Fruit fly (Drosophila melanogaster) whole organism, embryonic: ENCODE results near the gene SP555.

Experiments used
- B-H2 ChIP-seq: fragments of 200-800 bp; sonication (Bioruptor generic); optimal IDR thresholded peaks from 2 replicates; lab custom pipeline; 2018; ENCODE audit warnings: missing biosample characterization, mild to moderate bottlenecking, missing genetic modification characterization
- CG10431 ChIP-seq: fragments of 200-800 bp; sonication (Bioruptor generic); optimal IDR thresholded peaks from 3 replicates; lab custom pipeline; 2018; ENCODE audit warnings: missing biosample characterization, mild to moderate bottlenecking, missing genetic modification characterization
- CG12744 ChIP-seq: fragments of 200-800 bp; sonication (Bioruptor generic); optimal IDR thresholded peaks from 2 replicates; lab custom pipeline; 2016; ENCODE audit warnings: missing biosample characterization, missing genetic modification characterization
- CG13424 ChIP-seq: fragments of 200-800 bp; sonication (Bioruptor generic); optimal IDR thresholded peaks from 2 replicates; lab custom pipeline; 2019; ENCODE audit warnings: missing biosample characterization, mild to moderate bottlenecking, missing genetic modification characterization, moderate library complexity
- CG15269 ChIP-seq: fragments of 200-800 bp; sonication (Bioruptor generic); optimal IDR thresholded peaks from 2 replicates; lab custom pipeline; 2018; ENCODE audit warnings: missing biosample characterization, mild to moderate bottlenecking, missing genetic modification characterization, moderate library complexity
- CG1529 ChIP-seq: fragments of 200-800 bp; sonication (Bioruptor generic); optimal IDR thresholded peaks from 3 replicates; lab custom pipeline; 2018; ENCODE audit warnings: missing biosample characterization, missing genetic modification characterization
- CG15514 ChIP-seq: fragments of 200-800 bp; sonication (Bioruptor generic); optimal IDR thresholded peaks from 3 replicates; lab custom pipeline; 2017; ENCODE audit warnings: missing biosample characterization, missing genetic modification characterization, mild to moderate bottlenecking, moderate library complexity, missing genetic modification reagents
- CG30020 ChIP-seq: fragments of 200-800 bp; optimal IDR thresholded peaks from 2 replicates; lab custom pipeline; 2019; ENCODE audit warnings: missing biosample characterization, mild to moderate bottlenecking, missing genetic modification characterization, moderate library complexity
- CG34376 ChIP-seq: fragments of 200-800 bp; sonication (Bioruptor generic); optimal IDR thresholded peaks from 2 replicates; lab custom pipeline; 2018; ENCODE audit warnings: missing biosample characterization, mild to moderate bottlenecking, missing genetic modification characterization
- CG42726 ChIP-seq: fragments of 200-800 bp; sonication (Bioruptor generic); IDR thresholded peaks from 2 replicates; pipeline ENCODE4 v1.3.6; 2022; ENCODE audit warnings: missing biosample characterization, missing genetic modification characterization; ENCODE audit not compliant: partially characterized antibody
- CG4854 ChIP-seq: fragments of 200-800 bp; sonication (Bioruptor generic); optimal IDR thresholded peaks from 2 replicates; lab custom pipeline; 2016; ENCODE audit warnings: missing biosample characterization, missing genetic modification characterization, inconsistent platforms
- CG6175 ChIP-seq: fragments of 200-800 bp; sonication (Bioruptor generic); IDR thresholded peaks from 3 replicates; pipeline ENCODE4 v1.3.6; 2022; ENCODE audit warnings: missing biosample characterization, missing genetic modification characterization
- CG6654 ChIP-seq: fragments of 200-800 bp; sonication (Bioruptor generic); optimal IDR thresholded peaks from 2 replicates; lab custom pipeline; 2017; ENCODE audit warnings: missing biosample characterization, mild to moderate bottlenecking, missing genetic modification characterization
- CG7556 ChIP-seq: fragments of 200-800 bp; sonication (Bioruptor generic); optimal IDR thresholded peaks from 2 replicates; lab custom pipeline; 2017; ENCODE audit warnings: missing biosample characterization, mild to moderate bottlenecking, missing genetic modification characterization
- CG8388 ChIP-seq: fragments of 200-800 bp; sonication (Bioruptor generic); optimal IDR thresholded peaks from 2 replicates; lab custom pipeline; 2019; ENCODE audit warnings: missing biosample characterization, mild to moderate bottlenecking, missing genetic modification characterization, moderate library complexity
- CG9797 ChIP-seq: fragments of 200-800 bp; sonication (Bioruptor generic); optimal IDR thresholded peaks from 3 replicates; lab custom pipeline; 2018; ENCODE audit warnings: missing biosample characterization, mild to moderate bottlenecking, missing genetic modification characterization
- Camta ChIP-seq: fragments of 200-800 bp; sonication (Bioruptor generic); optimal IDR thresholded peaks from 2 replicates; lab custom pipeline; 2016; ENCODE audit warnings: missing biosample characterization, missing genetic modification characterization
- Dad ChIP-seq: fragments of 200-800 bp; sonication (Bioruptor generic); optimal IDR thresholded peaks from 3 replicates; lab custom pipeline; 2016; ENCODE audit warnings: missing biosample characterization, missing genetic modification characterization
- Hmr ChIP-seq: fragments of 200-800 bp; sonication (Bioruptor generic); optimal IDR thresholded peaks from 3 replicates; lab custom pipeline; 2017; ENCODE audit warnings: mild to moderate bottlenecking, missing biosample characterization, missing genetic modification reagents, missing genetic modification characterization
- Hsf ChIP-seq: fragments of 200-800 bp; sonication (Bioruptor generic); optimal IDR thresholded peaks from 3 replicates; lab custom pipeline; 2016; ENCODE audit warnings: missing biosample characterization, missing genetic modification characterization
- Jarid2 ChIP-seq: fragments of 200-800 bp; sonication (Bioruptor generic); optimal IDR thresholded peaks from 3 replicates; lab custom pipeline; 2017; ENCODE audit warnings: mild to moderate bottlenecking, missing biosample characterization, missing genetic modification reagents, missing genetic modification characterization
- Myb ChIP-seq: fragments of 200-800 bp; sonication (Bioruptor generic); optimal IDR thresholded peaks from 2 replicates; lab custom pipeline; 2016; ENCODE audit warnings: missing biosample characterization, missing genetic modification characterization
- Nf-YA ChIP-seq: fragments of 200-800 bp; sonication (Bioruptor generic); IDR thresholded peaks from 2 replicates; pipeline ENCODE4 v1.3.6; 2022; ENCODE audit warnings: missing biosample characterization, missing genetic modification characterization
- Oaz ChIP-seq: fragments of 200-800 bp; sonication (Bioruptor generic); IDR thresholded peaks from 2 replicates; pipeline ENCODE4 v1.3.6; 2022; ENCODE audit warnings: missing biosample characterization, missing genetic modification characterization
- Sin3A ChIP-seq: fragments of >200 bp; optimal IDR thresholded peaks from 2 replicates; lab custom pipeline; 2018
- Sox102F ChIP-seq: fragments of 200-800 bp; sonication (Bioruptor generic); optimal IDR thresholded peaks from 2 replicates; lab custom pipeline; 2018; ENCODE audit warnings: missing biosample characterization, mild to moderate bottlenecking, missing genetic modification characterization, moderate library complexity
- Ssrp ChIP-seq: fragments of 200-800 bp; sonication (Bioruptor generic); optimal IDR thresholded peaks from 2 replicates; lab custom pipeline; 2018; ENCODE audit warnings: missing biosample characterization, mild to moderate bottlenecking, missing genetic modification characterization, moderate library complexity
- ac ChIP-seq: fragments of 200-800 bp; sonication (Bioruptor generic); optimal IDR thresholded peaks from 3 replicates; lab custom pipeline; 2017; ENCODE audit warnings: missing biosample characterization, mild to moderate bottlenecking, missing genetic modification characterization
- bab2 ChIP-seq: fragments of 200-800 bp; sonication (Bioruptor generic); optimal IDR thresholded peaks from 2 replicates; lab custom pipeline; 2016; ENCODE audit warnings: missing biosample characterization, missing genetic modification characterization
- bbx ChIP-seq: fragments of 200-800 bp; sonication (Bioruptor generic); IDR thresholded peaks from 2 replicates; pipeline ENCODE4 v1.3.6; 2022; ENCODE audit warnings: missing biosample characterization, missing genetic modification characterization; ENCODE audit not compliant: partially characterized antibody
- dati ChIP-seq: fragments of 200-800 bp; sonication (Bioruptor generic); IDR thresholded peaks from 2 replicates; pipeline ENCODE4 v1.3.6; 2022; ENCODE audit warnings: missing biosample characterization, missing genetic modification characterization
- esg ChIP-seq: fragments of 200-800 bp; sonication (Bioruptor generic); conservative IDR thresholded peaks from 2 replicates; pipeline ENCODE4 v1.3.6; 2022; ENCODE audit warnings: missing biosample characterization, missing genetic modification characterization
- hkb ChIP-seq, 2 experiments: fragments of 200-800 bp in 1 of 2; fragments of >200 bp in 1 of 2; sonication (Bioruptor generic) in 1 of 2; IDR thresholded peaks in 1 of 2; optimal IDR thresholded peaks in 1 of 2; 2 replicates each; pipeline versions ENCODE4 v1.3.6 to Lab custom; 2017 to 2022; ENCODE audit warnings: missing biosample characterization in 1 of 2, missing genetic modification characterization in 1 of 2
- lbe ChIP-seq: fragments of 200-800 bp; sonication (Bioruptor generic); optimal IDR thresholded peaks from 2 replicates; lab custom pipeline; 2016; ENCODE audit warnings: missing biosample characterization, mild to moderate bottlenecking, missing genetic modification characterization
- maf-S ChIP-seq: fragments of 200-800 bp; sonication (Bioruptor generic); optimal IDR thresholded peaks from 2 replicates; lab custom pipeline; 2016; ENCODE audit warnings: missing biosample characterization, missing genetic modification characterization
- oc ChIP-seq: fragments of 200-800 bp; sonication (Bioruptor generic); optimal IDR thresholded peaks from 2 replicates; lab custom pipeline; 2018; ENCODE audit warnings: missing biosample characterization, mild to moderate bottlenecking, missing genetic modification characterization, moderate library complexity
- onecut ChIP-seq: fragments of 200-800 bp; sonication (Bioruptor generic); IDR thresholded peaks from 2 replicates; pipeline ENCODE4 v1.3.6; 2022; ENCODE audit warnings: missing biosample characterization, missing genetic modification characterization
- pfk ChIP-seq: fragments of 200-800 bp; sonication (Bioruptor generic); optimal IDR thresholded peaks from 2 replicates; lab custom pipeline; 2018; ENCODE audit warnings: missing biosample characterization, mild to moderate bottlenecking, missing genetic modification characterization, moderate library complexity
- pnt ChIP-seq: fragments of 200-800 bp; sonication (Bioruptor generic); optimal IDR thresholded peaks from 3 replicates; lab custom pipeline; 2016; ENCODE audit warnings: missing biosample characterization, missing genetic modification characterization
- psq ChIP-seq: fragments of 200-800 bp; sonication (Bioruptor generic); optimal IDR thresholded peaks from 2 replicates; lab custom pipeline; 2017; ENCODE audit warnings: missing biosample characterization, missing genetic modification characterization
- seq ChIP-seq: fragments of 200-800 bp; sonication (Bioruptor generic); IDR thresholded peaks from 2 replicates; pipeline ENCODE4 v1.3.6; 2022; ENCODE audit warnings: missing biosample characterization, missing genetic modification characterization
- sim ChIP-seq: fragments of 200-800 bp; sonication (Bioruptor generic); IDR thresholded peaks from 2 replicates; pipeline ENCODE4 v1.3.6; 2022; ENCODE audit warnings: missing biosample characterization, missing genetic modification characterization
- sisA ChIP-seq: fragments of 200-800 bp; sonication (Bioruptor generic); IDR thresholded peaks from 2 replicates; pipeline ENCODE4 v1.3.6; 2022; ENCODE audit warnings: missing biosample characterization, missing genetic modification characterization
- slp2 ChIP-seq: fragments of 200-800 bp; sonication (Bioruptor generic); optimal IDR thresholded peaks from 2 replicates; lab custom pipeline; 2016; ENCODE audit warnings: missing biosample characterization, missing genetic modification characterization
- ssp ChIP-seq: fragments of 200-800 bp; sonication (Bioruptor generic); IDR thresholded peaks from 2 replicates; pipeline ENCODE4 v1.3.6; 2022; ENCODE audit warnings: missing biosample characterization, missing genetic modification characterization
- stwl ChIP-seq: fragments of 200-800 bp; sonication (Bioruptor generic); optimal IDR thresholded peaks from 3 replicates; lab custom pipeline; 2018; ENCODE audit warnings: missing biosample characterization, mild to moderate bottlenecking, missing genetic modification characterization, moderate library complexity
- tio ChIP-seq: fragments of 200-800 bp; sonication (Bioruptor generic); optimal IDR thresholded peaks from 2 replicates; lab custom pipeline; 2017; ENCODE audit warnings: missing biosample characterization, missing genetic modification characterization, inconsistent platforms
- trem ChIP-seq: fragments of 200-800 bp; optimal IDR thresholded peaks from 3 replicates; lab custom pipeline; 2019; ENCODE audit warnings: missing biosample characterization, mild to moderate bottlenecking, missing genetic modification characterization, moderate library complexity

SP555 gene

DNA sequence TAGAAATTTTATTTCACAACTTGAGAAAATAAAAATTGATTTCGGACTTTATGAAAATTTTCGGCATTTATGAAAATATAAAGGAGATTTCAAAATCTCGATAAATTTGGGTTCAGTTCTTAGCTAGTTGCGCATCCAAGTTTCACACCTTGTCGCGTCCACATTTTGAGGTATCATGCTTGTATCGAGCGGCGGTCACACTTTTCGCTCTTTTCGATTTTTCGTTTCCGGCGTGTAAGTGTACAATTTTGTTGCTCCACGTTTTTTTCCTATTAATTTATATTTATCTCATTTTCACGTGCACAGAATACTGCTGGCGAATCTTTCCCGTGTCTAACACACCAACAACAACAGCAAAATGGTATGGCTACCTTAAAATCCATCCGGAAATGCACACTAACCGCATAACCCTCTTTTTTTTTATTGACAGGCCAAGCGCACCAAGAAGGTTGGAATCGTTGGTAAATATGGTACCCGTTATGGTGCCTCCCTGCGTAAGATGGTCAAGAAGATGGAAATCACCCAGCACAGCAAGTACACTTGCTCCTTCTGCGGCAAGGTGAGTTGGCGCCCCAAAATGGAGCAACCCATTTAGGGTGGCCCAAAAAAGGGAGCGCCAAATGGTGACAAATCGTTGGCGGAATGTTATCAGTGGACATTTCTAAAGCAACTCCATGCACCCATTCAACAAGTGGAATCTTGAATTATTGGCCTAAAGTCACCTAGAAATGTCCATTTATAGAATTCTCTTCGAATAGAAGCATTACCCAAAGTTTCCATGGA is 33.5 kb downstream of the SP555 start, which contains the start of gene RpL37A (continued):
- TF ChIP-seq lbe (GFP tag; lab: Kevin White, UChicago) (peak; percentile 39), CG30020 (peak; percentile 53), Jarid2 (GFP tag; lab: Kevin White, UChicago) (peak; percentile 80), CG10431 (GFP tag; lab: Kevin White, UChicago) (peak; percentile 85), Sox102F (GFP tag; lab: Kevin White, UChicago) (no peak), trem (tag; lab: Kevin White, UChicago) (peak; percentile 88), CG34376 (GFP tag; lab: Kevin White, UChicago) (peak; percentile 96), Ssrp (tag; lab: Kevin White, UChicago) (peak; percentile 55), bbx (GFP tag; lab: Robert Waterston, UW) (peak; percentile 61; the same call in 1 of the 2 replicates), maf-S (peak; percentile 76), Camta (GFP tag; lab: Kevin White, UChicago) (peak; percentile 86), esg (GFP tag; lab: Robert Waterston, UW) (no peak), sim (GFP tag; lab: Robert Waterston, UW) (peak; percentile 55), CG6654 (peak; percentile 45), Hsf (peak; percentile 85), bab2 (GFP tag; lab: Kevin White, UChicago) (peak; percentile 23), CG15514 (GFP tag; lab: Kevin White, UChicago) (peak; percentile 91), CG6175 (GFP tag; lab: Robert Waterston, UW) (peak; percentile 72; the same call in 2 of the 3 replicates), dati (GFP tag; lab: Robert Waterston, UW) (0 out of 2 replicates have a peak, but pooled peaks have one; percentile 21), pfk (peak; percentile 75), B-H2 (GFP tag; lab: Kevin White, UChicago) (peak; percentile 86), oc (tag; lab: Kevin White, UChicago) (no peak), ssp (GFP tag; lab: Robert Waterston, UW) (peak; percentile 7; the same call in 1 of the 2 replicates), Myb (GFP tag; lab: Kevin White, UChicago) (peak; percentile 81), onecut (GFP tag; lab: Robert Waterston, UW) (peak; percentile 88), CG9797 (peak; percentile 96), CG12744 (peak; percentile 71), CG13424 (peak; percentile 28), slp2 (GFP tag; lab: Kevin White, UChicago) (peak; percentile 83), CG4854 (GFP tag; lab: Kevin White, UChicago) (peak; percentile 84), Nf-YA (GFP tag; lab: Robert Waterston, UW) (peak; percentile 60), psq (peak; percentile 30), pnt (GFP tag; lab: Kevin White, UChicago) (no peak), sisA (GFP tag; lab: Robert Waterston, UW) (no peak), Dad (GFP tag; lab: Kevin White, UChicago) (peak; percentile 73), CG1529 (GFP tag; lab: Kevin White, UChicago) (peak; percentile 39), seq (GFP tag; lab: Robert Waterston, UW) (peak; percentile 80), Oaz (GFP tag; lab: Robert Waterston, UW) (peak; percentile 25; the same call in 1 of the 2 replicates), CG42726 (GFP tag; lab: Robert Waterston, UW) (peak; percentile 65), Hmr (GFP tag; lab: Kevin White, UChicago) (peak; percentile 88), CG8388 (GFP tag; lab: Kevin White, UChicago) (peak; percentile 49), CG7556 (GFP tag; lab: Kevin White, UChicago) (peak; percentile 60), hkb (optimal IDR thresholded peaks at IDR 0.05; lab: Kevin White, UChicago) (peak; percentile 26), hkb (GFP tag; IDR thresholded peaks at IDR 0.05; lab: Robert Waterston, UW) (peak; percentile 82), ac (peak; percentile 59), stwl (tag; lab: Kevin White, UChicago) (peak; percentile 79), Sin3A (lab: Kevin White, UChicago) (peak; percentile 33), CG15269 (tag; lab: Kevin White, UChicago) (peak; percentile 57), tio (GFP tag; lab: Kevin White, UChicago) (peak; percentile 28)
